Fruit fly (Drosophila melanogaster): ENCODE measurements around the gene ppk19.
A peak's percentile ranks its signal among the peaks of the same experiment; 100 is the strongest.

The ppk19 gene

dm6 chr3R:29699220-29699619 is 27.0 kb downstream of the ppk19 start (continued):
- TF ChIP-seq CG2129 (GFP tag; IDR thresholded peaks at IDR 0.05; ENCODE audit: partially characterized antibody) = no peak
- TF ChIP-seq shn (GFP tag; optimal IDR thresholded peaks at IDR 0.05) = no peak
- peak; percentile 1 for TF ChIP-seq pb (GFP tag; optimal IDR thresholded peaks at IDR 0.05)
- TF ChIP-seq D19B (GFP tag; optimal IDR thresholded peaks at IDR 0.05) = no peak
- TF ChIP-seq slou (GFP tag; optimal IDR thresholded peaks at IDR 0.05) = no peak
- TF ChIP-seq lab (GFP tag; optimal IDR thresholded peaks at IDR 0.05) = no peak
- TF ChIP-seq fd102C (GFP tag; optimal IDR thresholded peaks at IDR 0.05) = no peak
- TF ChIP-seq mirr (GFP tag; optimal IDR thresholded peaks at IDR 0.05) = no peak
- no peak for TF ChIP-seq CG6254 (GFP tag; optimal IDR thresholded peaks at IDR 0.05)
- no peak for TF ChIP-seq gcm2 (GFP tag; optimal IDR thresholded peaks at IDR 0.05)
- peak; percentile 68; the same call in 2 of the 3 replicates for TF ChIP-seq dysf (GFP tag; IDR thresholded peaks at IDR 0.05)
- peak; percentile 26; the same call in 1 of the 3 replicates for TF ChIP-seq so (GFP tag; IDR thresholded peaks at IDR 0.05)
- no peak for TF ChIP-seq CG12071 (GFP tag; optimal IDR thresholded peaks at IDR 0.05)
- no peak for TF ChIP-seq sug (tag; optimal IDR thresholded peaks at IDR 0.05)
- TF ChIP-seq p53 (GFP tag; optimal IDR thresholded peaks at IDR 0.05) = no peak
- peak in 1 of 2 experiments; percentile 16 for TF ChIP-seq chif (GFP tag; optimal IDR thresholded peaks at IDR 0.05)
- TF ChIP-seq amos (GFP tag; IDR thresholded peaks at IDR 0.05; ENCODE audit: partially characterized antibody) = no peak
- TF ChIP-seq Hand (GFP tag; optimal IDR thresholded peaks at IDR 0.05) = no peak
- TF ChIP-seq Dref (GFP tag; IDR thresholded peaks at IDR 0.05) = no peak
- TF ChIP-seq Taf1 (GFP tag; IDR thresholded peaks at IDR 0.05) = no peak
- TF ChIP-seq Bdp1 (GFP tag; optimal IDR thresholded peaks at IDR 0.05) = no peak
- no peak for TF ChIP-seq HmgZ (tag; optimal IDR thresholded peaks at IDR 0.05)
- TF ChIP-seq sim (GFP tag; IDR thresholded peaks at IDR 0.05) = peak; percentile 58; the same call in 1 of the 2 replicates
- TF ChIP-seq pita (GFP tag; optimal IDR thresholded peaks at IDR 0.05) = no peak
- TF ChIP-seq CG17186 (GFP tag; optimal IDR thresholded peaks at IDR 0.05) = no peak
- no peak for TF ChIP-seq CG15011 (GFP tag; optimal IDR thresholded peaks at IDR 0.05)
- TF ChIP-seq CG12104 (GFP tag; optimal IDR thresholded peaks at IDR 0.05) = no peak
- no peak for TF ChIP-seq CG5245 (GFP tag; optimal IDR thresholded peaks at IDR 0.05)
- TF ChIP-seq CG6689 (GFP tag; IDR thresholded peaks at IDR 0.05) = peak; percentile 69
- no peak for TF ChIP-seq trem (tag; optimal IDR thresholded peaks at IDR 0.05)
- TF ChIP-seq Max (GFP tag; optimal IDR thresholded peaks at IDR 0.05) = no peak
- no peak for TF ChIP-seq mld (GFP tag; IDR thresholded peaks at IDR 0.05; ENCODE audit: partially characterized antibody)
- no peak for TF ChIP-seq CG8924 (tag; optimal IDR thresholded peaks at IDR 0.05)
- no peak for TF ChIP-seq slp2 (GFP tag; optimal IDR thresholded peaks at IDR 0.05)
- TF ChIP-seq cas (GFP tag; IDR thresholded peaks at IDR 0.05) = no peak
- TF ChIP-seq Gsc (GFP tag; IDR thresholded peaks at IDR 0.05) = peak; percentile 27; the same call in 1 of the 2 replicates
- TF ChIP-seq CG13775 (GFP tag; optimal IDR thresholded peaks at IDR 0.05) = no peak
- no peak for TF ChIP-seq CG12391 (tag; optimal IDR thresholded peaks at IDR 0.05)
- TF ChIP-seq CG14441 (GFP tag; IDR thresholded peaks at IDR 0.05) = peak; percentile 55
- no peak for TF ChIP-seq fd96Cb (tag; optimal IDR thresholded peaks at IDR 0.05)
- no peak for TF ChIP-seq dm (GFP tag; optimal IDR thresholded peaks at IDR 0.05)
- peak; percentile 28 for TF ChIP-seq CG2875 (GFP tag; optimal IDR thresholded peaks at IDR 0.05)
- TF ChIP-seq unc-4 (GFP tag; IDR thresholded peaks at IDR 0.05; ENCODE audit: partially characterized antibody) = no peak
- TF ChIP-seq CG7271 (tag; optimal IDR thresholded peaks at IDR 0.05) = no peak
- TF ChIP-seq fru (optimal IDR thresholded peaks at IDR 0.05) = no peak
- no peak for TF ChIP-seq Chrac-16 (GFP tag; optimal IDR thresholded peaks at IDR 0.05)
- no peak for TF ChIP-seq ftz-f1 (GFP tag; optimal IDR thresholded peaks at IDR 0.05)
- no peak for TF ChIP-seq CG32767 (GFP tag; IDR thresholded peaks at IDR 0.05)
- no peak for TF ChIP-seq Fer1 (GFP tag; optimal IDR thresholded peaks at IDR 0.05)
- TF ChIP-seq pnt (GFP tag; optimal IDR thresholded peaks at IDR 0.05) = peak; percentile 70
- no peak for TF ChIP-seq CG2116 (GFP tag; optimal IDR thresholded peaks at IDR 0.05)
- TF ChIP-seq CG4282 (GFP tag; optimal IDR thresholded peaks at IDR 0.05) = no peak

Measured in whole organism, embryonic.